Worm (Caenorhabditis elegans): ENCODE measurements around the gene C09E7.8.
"Not testable (repeated sequence)": the region's sequence is repeated elsewhere in the genome, so short reads cannot be mapped to it uniquely, and the experiment has no call there.

C09E7.8 gene

DNA sequence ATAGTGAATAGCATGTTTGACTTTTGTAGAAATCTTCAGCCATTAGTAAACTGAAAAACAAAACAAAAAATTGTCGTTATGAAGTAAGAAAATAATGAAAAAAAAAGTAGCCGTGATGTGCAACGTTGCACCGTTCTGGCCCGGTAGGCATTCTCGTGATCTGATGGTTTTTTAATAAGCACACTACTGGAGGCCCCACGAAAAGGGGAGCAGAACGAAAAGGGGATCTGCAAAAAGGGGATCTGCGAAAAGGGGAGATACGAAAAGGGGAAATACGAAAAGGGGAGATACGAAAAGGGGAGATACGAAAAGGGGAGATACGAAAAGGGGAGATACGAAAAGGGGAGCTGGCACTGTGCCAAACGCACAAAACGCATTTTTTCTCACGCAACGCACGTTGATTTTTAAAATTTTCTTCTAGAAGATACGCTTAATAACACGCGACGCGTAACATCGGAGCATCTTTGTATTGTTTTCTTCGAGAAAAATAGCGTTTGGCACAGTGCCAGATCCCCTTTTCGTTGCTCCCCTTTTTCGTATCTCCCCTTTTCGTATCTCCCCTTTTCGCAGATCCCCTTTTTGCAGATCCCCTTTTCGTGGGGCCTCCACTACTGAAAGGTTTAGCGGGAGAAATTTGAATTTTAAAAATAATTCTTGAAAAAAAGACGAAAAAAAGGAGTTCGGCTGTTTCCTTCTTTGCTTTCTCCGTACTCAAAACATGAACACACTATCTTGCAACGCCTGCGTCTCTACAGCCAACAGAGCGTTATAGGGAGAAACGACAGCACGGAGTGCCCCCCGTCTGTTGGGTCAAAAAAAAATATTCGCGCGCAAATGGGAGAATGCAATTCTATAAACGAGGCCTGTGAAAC is 7.0 kb downstream of the C09E7.8 start, which contains the start of gene C09E7.7:
Gene C09E7.7 (minus strand): TSS at position 57 of the 872 bp plus-strand sequence.
- not testable (repeated sequence) for TF ChIP-seq unc-62 (GFP tag; optimal IDR thresholded peaks at IDR 0.05)

DNA sequence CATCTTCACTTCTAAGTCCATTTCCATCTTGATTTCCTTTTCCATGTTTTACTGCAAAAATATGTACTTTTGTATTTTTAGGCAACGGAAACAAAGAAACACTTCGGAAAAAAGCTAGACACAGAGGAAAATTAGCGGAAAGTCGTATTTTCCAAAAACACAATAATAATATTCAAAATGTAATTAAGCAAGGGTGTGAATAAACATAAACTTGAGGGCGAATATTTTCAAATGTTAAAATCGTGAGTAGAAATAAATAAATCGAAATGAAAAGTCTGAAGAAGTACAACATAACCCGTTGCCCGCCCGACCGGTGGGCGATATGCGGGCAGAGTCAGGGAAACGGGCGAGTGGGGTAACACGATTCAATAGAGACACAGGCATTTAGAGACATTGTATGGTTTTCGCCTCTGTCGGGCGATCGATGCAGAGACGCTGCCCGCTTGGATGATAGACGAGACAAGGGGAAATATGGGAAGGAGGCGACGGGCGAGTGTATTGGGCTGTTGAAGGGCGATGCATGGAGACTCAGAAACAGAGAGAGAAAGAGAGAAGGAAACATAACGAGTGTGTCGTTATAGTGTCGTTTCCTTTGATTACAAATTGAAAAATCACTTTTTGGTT is 21.3 kb downstream of the C09E7.8 start, which contains the start of gene C09E7.4:
Gene C09E7.4 (minus strand): TSS at position 51 of the 624 bp plus-strand sequence.
- no peak for TF ChIP-seq unc-62 (GFP tag; optimal IDR thresholded peaks at IDR 0.05)

DNA sequence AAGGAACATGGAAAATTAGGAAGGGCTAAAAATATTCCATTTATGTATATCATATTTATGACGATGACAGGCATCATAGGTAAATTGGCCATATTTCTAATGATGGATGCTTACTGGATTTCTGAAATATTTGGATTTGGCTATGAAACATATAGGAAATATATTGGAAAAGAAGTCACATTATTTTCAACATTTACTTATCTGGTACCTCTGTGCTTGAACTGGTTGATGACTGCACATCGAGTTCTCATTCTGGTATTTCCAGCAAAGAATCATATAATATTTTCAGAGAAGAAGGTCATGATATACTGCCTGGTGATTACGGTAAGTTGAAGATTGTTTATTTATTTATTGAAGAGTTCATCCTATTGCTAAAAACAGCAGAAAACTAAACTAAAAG is 25.7 kb downstream of the C09E7.8 start, which contains the start of gene srxa-5:
Gene srxa-5 (plus strand): TSS at position 301 of the 400 bp plus-strand sequence.
- no peak for TF ChIP-seq unc-62 (GFP tag; optimal IDR thresholded peaks at IDR 0.05)

DNA sequence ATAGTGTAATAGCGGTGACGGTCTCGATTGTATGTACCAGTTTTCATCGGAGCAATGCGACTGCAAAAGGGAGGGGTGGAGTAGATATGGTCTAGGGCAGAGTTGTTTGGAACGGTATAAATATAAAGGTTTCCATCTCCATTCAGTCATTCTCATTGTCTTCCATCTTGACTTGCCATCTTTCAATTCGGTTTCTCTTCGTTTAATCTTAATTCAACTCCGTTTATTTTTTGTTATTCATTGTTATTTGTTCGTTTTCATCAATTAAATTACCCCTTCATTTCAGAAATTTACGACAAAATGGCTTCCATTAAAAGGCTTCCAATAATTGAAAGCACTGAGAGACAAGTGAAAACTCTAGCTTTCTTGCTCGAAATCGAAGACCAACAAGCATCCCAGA is 27.3 kb downstream of the C09E7.8 start, which contains the start of gene C09E7.11:
Gene C09E7.11 (plus strand): TSS at position 301 of the 400 bp plus-strand sequence.
- TF ChIP-seq unc-62 (GFP tag; optimal IDR thresholded peaks at IDR 0.05) = no peak

DNA sequence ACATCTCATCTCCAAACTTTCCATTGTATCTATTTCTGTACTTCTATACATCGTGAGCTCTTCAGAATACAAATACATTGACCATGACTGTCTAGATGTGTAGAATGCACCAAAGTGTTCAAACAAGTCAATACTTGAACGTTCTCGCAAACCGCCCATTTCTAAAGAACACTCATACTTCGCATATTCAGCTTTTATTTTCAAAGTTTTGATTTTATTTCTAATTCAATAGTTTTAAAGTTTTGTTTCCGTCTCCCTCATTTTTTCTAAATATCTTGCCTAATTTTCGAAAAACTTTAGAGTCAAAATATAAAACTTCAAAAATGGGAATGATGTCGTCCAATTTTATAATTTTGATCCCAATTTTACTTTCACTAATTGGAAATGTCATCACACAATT is 30.5 kb downstream of the C09E7.8 start, which contains the start of gene pqn-10:
Gene pqn-10 (plus strand): TSS at position 301 of the 400 bp plus-strand sequence.
- no peak for TF ChIP-seq unc-62 (GFP tag; optimal IDR thresholded peaks at IDR 0.05)

DNA sequence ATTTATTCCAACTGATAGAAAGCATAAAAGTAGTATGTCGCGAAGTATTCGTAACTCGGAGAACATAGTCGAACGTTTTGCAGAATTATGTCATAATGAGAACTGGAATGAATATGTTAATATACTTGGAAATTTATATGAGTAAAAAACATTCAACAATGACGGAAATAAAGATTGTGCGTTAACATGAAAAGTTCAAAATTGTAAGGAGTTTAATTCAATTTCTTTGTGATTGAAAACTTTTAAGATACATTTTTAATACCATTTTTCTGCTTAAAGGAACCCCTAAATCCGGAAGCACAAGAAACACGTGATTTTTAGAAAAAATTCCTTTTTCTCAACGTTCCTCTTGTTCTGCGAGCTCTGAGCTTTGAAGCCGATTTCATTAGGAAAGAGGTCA is 32.8 kb downstream of the C09E7.8 start, which contains the start of gene oig-1:
Gene oig-1 (minus strand): TSS at position 101 of the 400 bp plus-strand sequence.
- TF ChIP-seq unc-62 (GFP tag; optimal IDR thresholded peaks at IDR 0.05) = no peak

DNA sequence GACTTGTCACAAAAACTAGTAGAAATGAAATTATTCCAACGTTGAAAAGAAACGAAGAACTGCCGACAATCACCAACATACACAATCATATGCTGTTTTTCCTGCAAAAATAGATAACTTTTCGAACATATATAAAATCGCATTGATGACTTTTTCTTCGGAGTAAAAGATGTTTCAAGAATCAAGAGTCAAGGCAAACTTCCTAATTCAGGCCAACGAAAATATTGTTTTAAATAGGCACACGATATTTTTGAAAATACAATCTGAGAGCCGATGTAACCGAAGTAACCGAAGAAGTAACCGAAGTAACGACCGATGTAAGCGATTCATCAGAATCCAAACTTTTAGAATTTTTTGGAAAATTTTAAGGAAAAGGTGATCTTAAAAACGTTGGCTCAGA is 38.4 kb downstream of the C09E7.8 start, which contains the start of gene C09E7.10:
Gene C09E7.10 (minus strand): TSS at position 101 of the 400 bp plus-strand sequence.
- TF ChIP-seq unc-62 (GFP tag; optimal IDR thresholded peaks at IDR 0.05) = no peak

DNA sequence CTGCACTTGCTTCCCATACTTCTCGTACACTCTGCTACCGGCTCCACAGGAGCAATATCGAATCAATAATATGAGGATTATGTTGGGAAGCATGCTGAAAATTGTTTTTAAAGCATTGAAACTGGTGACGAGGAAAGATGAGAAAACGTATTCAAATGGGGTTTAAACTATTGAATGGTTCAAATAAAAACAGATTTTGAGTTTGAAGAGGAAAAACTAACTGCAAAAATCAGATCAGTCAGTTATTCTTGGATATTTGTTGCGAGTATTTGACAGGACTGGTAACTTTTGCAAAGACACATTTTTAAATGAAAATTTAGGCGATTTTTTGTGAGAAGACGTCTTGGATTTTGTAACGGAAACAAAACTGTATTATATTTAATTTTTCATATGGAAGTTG is 43.7 kb downstream of the C09E7.8 start, which contains the start of gene acr-5:
Gene acr-5 (minus strand): TSS at position 101 of the 400 bp plus-strand sequence.
- no peak for TF ChIP-seq unc-62 (GFP tag; optimal IDR thresholded peaks at IDR 0.05)

DNA sequence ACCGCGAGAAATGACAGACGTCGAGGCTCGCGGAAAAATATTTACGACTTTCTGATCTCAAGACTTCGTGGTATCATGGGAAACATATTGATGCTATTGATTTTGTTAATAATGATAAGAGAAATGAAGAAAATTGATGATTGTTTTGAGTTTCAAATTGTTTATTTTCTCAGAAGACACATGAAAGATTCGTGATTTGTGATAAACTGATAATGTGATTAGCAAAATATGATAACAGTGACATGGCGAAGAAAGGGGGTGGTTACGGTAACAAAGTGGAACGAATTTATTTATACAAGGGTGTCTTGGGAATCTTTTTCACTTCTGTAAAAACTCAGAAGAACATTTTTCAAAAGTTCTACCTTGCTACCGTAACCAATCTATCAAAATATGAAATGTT is 49.1 kb downstream of the C09E7.8 start:
- no peak for TF ChIP-seq unc-62 (GFP tag; optimal IDR thresholded peaks at IDR 0.05)

DNA sequence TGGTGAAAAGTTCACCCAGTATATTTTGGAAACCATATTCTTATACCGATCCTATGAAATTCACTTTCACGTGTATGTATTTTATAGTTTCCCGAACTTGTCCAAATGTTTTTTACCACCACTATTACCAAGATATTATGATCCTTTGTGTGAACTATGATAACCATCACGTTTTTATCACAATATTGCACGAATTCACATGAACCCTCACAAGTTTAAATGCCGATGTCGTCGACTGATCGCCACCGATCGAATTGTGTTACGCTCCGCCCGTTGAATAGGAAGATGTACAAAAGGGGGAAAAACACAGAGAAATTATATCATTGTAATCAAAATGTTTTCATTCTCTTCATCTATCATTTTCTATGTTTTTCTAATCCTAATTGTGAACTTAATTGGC is 50.1 kb downstream of the C09E7.8 start:
- TF ChIP-seq unc-62 (GFP tag; optimal IDR thresholded peaks at IDR 0.05) = no peak

DNA sequence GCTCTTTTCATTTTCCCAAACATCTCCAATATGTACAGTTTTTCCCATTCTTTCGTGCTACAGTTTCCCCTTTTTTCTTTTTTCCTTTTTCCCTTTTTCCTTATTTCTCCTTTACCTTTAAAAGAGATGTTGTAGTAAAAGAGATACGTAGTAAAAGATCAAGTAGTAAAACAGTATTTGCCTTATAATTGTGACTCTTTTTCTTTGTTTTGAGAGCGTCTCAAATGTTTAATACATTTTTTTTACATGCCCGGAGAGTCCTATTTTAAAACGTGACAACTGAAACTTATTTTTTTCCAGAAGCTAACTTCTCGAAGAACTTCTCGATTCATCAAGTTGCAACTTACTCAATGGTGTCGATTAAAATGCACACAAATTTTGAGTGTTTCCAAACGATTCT is 50.6 kb downstream of the C09E7.8 start, which contains the start of gene F23F12.12:
Gene F23F12.12 (plus strand): TSS at position 301 of the 400 bp plus-strand sequence.
- TF ChIP-seq unc-62 (GFP tag; optimal IDR thresholded peaks at IDR 0.05) = no peak
